Worm (Caenorhabditis elegans) whole organism, late embryonic: ENCODE measurements around the gene T22C8.6.

Source experiments
- C08G9.2 ChIP-seq: sonication (generic microtip); optimal IDR thresholded peaks from 2 replicates; lab custom pipeline; 2016; ENCODE audit warnings: mild to moderate bottlenecking, missing genetic modification characterization, moderate library complexity, missing compliant biosample characterization
- F13H6.1 ChIP-seq: sonication (generic microtip); optimal IDR thresholded peaks from 2 replicates; lab custom pipeline; 2016; ENCODE audit warnings: missing genetic modification characterization, missing compliant biosample characterization
- T23F11.4 ChIP-seq: fragments of 200-800 bp; sonication (Bioruptor generic); optimal IDR thresholded peaks from 2 replicates; lab custom pipeline; 2018; ENCODE audit warnings: mild to moderate bottlenecking, missing genetic modification characterization, missing compliant biosample characterization
- Y22D7AL.16 ChIP-seq: sonication (generic microtip); optimal IDR thresholded peaks from 2 replicates; lab custom pipeline; 2016; ENCODE audit warnings: missing genetic modification characterization, missing compliant biosample characterization
- ceh-14 ChIP-seq: sonication (generic microtip); optimal IDR thresholded peaks from 2 replicates; lab custom pipeline; 2016; ENCODE audit warnings: missing genotype, missing genetic modification characterization, missing compliant biosample characterization
- ceh-18 ChIP-seq: sonication (generic microtip); optimal IDR thresholded peaks from 2 replicates; lab custom pipeline; 2016; ENCODE audit warnings: missing genetic modification characterization, missing compliant biosample characterization
- ceh-19 ChIP-seq: fragments of 200-800 bp; sonication (Bioruptor generic); optimal IDR thresholded peaks from 2 replicates; lab custom pipeline; 2018; ENCODE audit warnings: mild to moderate bottlenecking, missing genetic modification characterization, missing compliant biosample characterization
- ceh-2 ChIP-seq: sonication (generic microtip); optimal IDR thresholded peaks from 2 replicates; lab custom pipeline; 2016; ENCODE audit warnings: missing genotype, missing genetic modification characterization, missing compliant biosample characterization
- ceh-22 ChIP-seq: sonication (generic microtip); optimal IDR thresholded peaks from 2 replicates; lab custom pipeline; 2017; ENCODE audit warnings: missing biosample characterization, missing genetic modification characterization
- ceh-30 ChIP-seq: fragments of 150-350 bp; optimal IDR thresholded peaks from 2 replicates; lab custom pipeline; 2014; ENCODE audit warnings: missing biosample characterization, missing genetic modification characterization
- ceh-34 ChIP-seq: sonication (generic microtip); optimal IDR thresholded peaks from 2 replicates; lab custom pipeline; 2016; ENCODE audit warnings: mild to moderate bottlenecking, missing genetic modification characterization, missing compliant biosample characterization
- ceh-48 ChIP-seq: sonication (generic microtip); optimal IDR thresholded peaks from 2 replicates; lab custom pipeline; 2016; ENCODE audit warnings: missing genetic modification characterization, inconsistent platforms, missing compliant biosample characterization
- ceh-9 ChIP-seq: sonication (generic microtip); optimal IDR thresholded peaks from 2 replicates; lab custom pipeline; 2016; ENCODE audit warnings: mild to moderate bottlenecking, missing genetic modification characterization, inconsistent platforms, missing compliant biosample characterization
- che-1 ChIP-seq: sonication (generic microtip); optimal IDR thresholded peaks from 2 replicates; lab custom pipeline; 2016; ENCODE audit warnings: mild to moderate bottlenecking, missing genetic modification characterization, missing compliant biosample characterization
- dmd-4 ChIP-seq: sonication (generic microtip); optimal IDR thresholded peaks from 2 replicates; lab custom pipeline; 2016; ENCODE audit warnings: borderline replicate concordance, missing genetic modification characterization, missing compliant biosample characterization
- eyg-1 ChIP-seq: sonication (generic microtip); optimal IDR thresholded peaks from 2 replicates; lab custom pipeline; 2016; ENCODE audit warnings: missing genotype, missing genetic modification characterization, missing compliant biosample characterization
- fax-1 ChIP-seq: sonication (generic microtip); optimal IDR thresholded peaks from 2 replicates; lab custom pipeline; 2016; ENCODE audit warnings: missing genotype, missing genetic modification characterization, missing compliant biosample characterization
- fkh-10 ChIP-seq: fragments of 150-350 bp; optimal IDR thresholded peaks from 2 replicates; lab custom pipeline; 2014; ENCODE audit warnings: missing biosample characterization, missing genetic modification reagents, missing genetic modification characterization
- fkh-6 ChIP-seq: sonication (generic microtip); optimal IDR thresholded peaks from 2 replicates; lab custom pipeline; 2016; ENCODE audit warnings: missing genetic modification characterization, missing compliant biosample characterization
- gmeb-2 ChIP-seq: sonication (generic microtip); optimal IDR thresholded peaks from 2 replicates; lab custom pipeline; 2016; ENCODE audit warnings: missing genetic modification characterization, inconsistent platforms, missing compliant biosample characterization
- hlh-13 ChIP-seq: fragments of 200-800 bp; sonication (Bioruptor generic); optimal IDR thresholded peaks from 2 replicates; lab custom pipeline; 2018; ENCODE audit warnings: mild to moderate bottlenecking, missing genetic modification characterization, missing compliant biosample characterization
- hlh-30 ChIP-seq: sonication (generic microtip); optimal IDR thresholded peaks from 2 replicates; lab custom pipeline; 2017; ENCODE audit warnings: antibody characterized with exemption, missing genetic modification characterization, missing compliant biosample characterization; ENCODE audit not compliant: insufficient read depth
- hlh-6 ChIP-seq: sonication (generic microtip); optimal IDR thresholded peaks from 2 replicates; lab custom pipeline; 2016; ENCODE audit warnings: missing genotype, missing genetic modification characterization, missing compliant biosample characterization
- nhr-11 ChIP-seq: fragments of 150-350 bp; optimal IDR thresholded peaks from 2 replicates; lab custom pipeline; 2014; ENCODE audit warnings: missing biosample characterization, missing genetic modification characterization
- npax-4 ChIP-seq: sonication (generic microtip); optimal IDR thresholded peaks from 2 replicates; lab custom pipeline; 2016; ENCODE audit warnings: missing genetic modification characterization, missing compliant biosample characterization
- pag-3 ChIP-seq: sonication (generic microtip); optimal IDR thresholded peaks from 2 replicates; lab custom pipeline; 2016; ENCODE audit warnings: missing compliant biosample characterization, missing genetic modification characterization, borderline replicate concordance
- pat-9 ChIP-seq: fragments of 200-800 bp; sonication (Bioruptor generic); optimal IDR thresholded peaks from 2 replicates; lab custom pipeline; 2018; ENCODE audit warnings: mild to moderate bottlenecking, missing genetic modification characterization, moderate library complexity, missing compliant biosample characterization
- pqm-1 ChIP-seq: sonication (generic microtip); optimal IDR thresholded peaks from 2 replicates; lab custom pipeline; 2016; ENCODE audit warnings: missing genetic modification characterization, missing compliant biosample characterization
- ref-2 ChIP-seq: sonication (generic microtip); optimal IDR thresholded peaks from 2 replicates; lab custom pipeline; 2016; ENCODE audit warnings: missing genetic modification characterization, missing compliant biosample characterization
- rnt-1 ChIP-seq: sonication (generic microtip); optimal IDR thresholded peaks from 2 replicates; lab custom pipeline; 2016; ENCODE audit warnings: missing genetic modification characterization, missing compliant biosample characterization
- sdc-2 ChIP-seq: sonication (generic microtip); optimal IDR thresholded peaks from 2 replicates; lab custom pipeline; 2016; ENCODE audit warnings: missing genotype, missing genetic modification characterization, missing compliant biosample characterization
- sox-4 ChIP-seq: sonication (generic microtip); optimal IDR thresholded peaks from 2 replicates; lab custom pipeline; 2017; ENCODE audit warnings: mild to moderate bottlenecking, missing genetic modification characterization, inconsistent platforms, missing compliant biosample characterization
- syd-9 ChIP-seq: sonication (generic microtip); optimal IDR thresholded peaks from 2 replicates; lab custom pipeline; 2016; ENCODE audit warnings: mild to moderate bottlenecking, missing genetic modification characterization, moderate library complexity, missing compliant biosample characterization
- tbx-2 ChIP-seq: sonication (generic microtip); optimal IDR thresholded peaks from 2 replicates; lab custom pipeline; 2016; ENCODE audit warnings: missing genetic modification characterization, missing compliant biosample characterization
- tbx-7 ChIP-seq: sonication (generic microtip); optimal IDR thresholded peaks from 2 replicates; lab custom pipeline; 2016; ENCODE audit warnings: missing genotype, missing genetic modification characterization, missing compliant biosample characterization
- unc-3 ChIP-seq, 2 experiments: fragments of 200-800 bp in 1 of 2; sonication (Bioruptor generic) in 1 of 2; sonication (generic microtip) in 1 of 2; conservative IDR thresholded peaks in 1 of 2; optimal IDR thresholded peaks in 1 of 2; 2 replicates each; pipeline versions ENCODE4 v1.3.6 to Lab custom; 2016 to 2022; ENCODE audit warnings: missing compliant biosample characterization in 2 of 2, missing genetic modification characterization in 2 of 2, missing genetic modification reagents in 1 of 2
- unc-86 ChIP-seq: sonication (generic microtip); optimal IDR thresholded peaks from 2 replicates; lab custom pipeline; 2016; ENCODE audit warnings: missing genetic modification characterization, missing compliant biosample characterization
- ztf-16 ChIP-seq: sonication (generic microtip); optimal IDR thresholded peaks from 2 replicates; lab custom pipeline; 2017; ENCODE audit warnings: missing genetic modification characterization, missing compliant biosample characterization

The T22C8.6 gene

DNA sequence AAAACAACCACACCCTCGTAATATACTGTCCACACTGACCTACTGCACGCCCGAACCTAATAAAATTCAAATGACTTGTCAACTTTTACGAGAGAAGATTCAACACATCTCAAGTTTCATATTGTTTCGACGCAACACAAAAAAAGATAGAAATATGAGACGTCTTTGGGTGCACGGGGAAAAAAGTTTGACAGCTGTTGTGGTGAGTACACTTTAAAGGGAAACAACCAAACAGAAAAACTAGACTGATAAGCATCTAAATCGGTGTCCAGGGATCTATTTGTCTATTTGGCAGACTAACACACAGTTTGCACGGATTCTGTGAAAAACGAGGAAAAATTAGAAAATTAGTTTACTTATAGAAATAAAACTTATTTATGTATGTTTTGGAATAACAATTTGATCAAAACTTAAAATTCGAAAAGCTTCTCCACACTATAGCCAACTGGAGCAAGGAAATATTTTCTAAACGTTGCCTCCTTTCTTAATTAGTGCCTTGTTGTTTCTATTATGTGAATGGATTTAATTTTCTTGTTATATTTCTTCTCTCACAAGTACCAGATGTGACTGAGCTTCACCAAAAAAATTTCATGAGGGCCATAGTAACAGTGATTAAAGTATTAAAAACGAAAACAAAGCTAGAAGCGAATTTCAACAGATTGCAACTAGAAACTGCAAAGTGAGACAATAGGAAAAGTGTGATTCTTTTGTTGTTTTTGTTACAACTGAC, 13.7 kb upstream of the T22C8.6 start:
- TF ChIP-seq dmd-4 (no peak), tbx-2 (no peak), ref-2 (tag; lab: Kevin White, UChicago) (no peak), pag-3 (tag; lab: Kevin White, UChicago) (no peak), fax-1 (tag; lab: Kevin White, UChicago) (no peak), ceh-34 (peak; percentile 33), T23F11.4 (no peak), hlh-30 (tag; lab: Kevin White, UChicago) (no peak)
- TF ChIP-seq, all 69 proteins: peak for 1

DNA sequence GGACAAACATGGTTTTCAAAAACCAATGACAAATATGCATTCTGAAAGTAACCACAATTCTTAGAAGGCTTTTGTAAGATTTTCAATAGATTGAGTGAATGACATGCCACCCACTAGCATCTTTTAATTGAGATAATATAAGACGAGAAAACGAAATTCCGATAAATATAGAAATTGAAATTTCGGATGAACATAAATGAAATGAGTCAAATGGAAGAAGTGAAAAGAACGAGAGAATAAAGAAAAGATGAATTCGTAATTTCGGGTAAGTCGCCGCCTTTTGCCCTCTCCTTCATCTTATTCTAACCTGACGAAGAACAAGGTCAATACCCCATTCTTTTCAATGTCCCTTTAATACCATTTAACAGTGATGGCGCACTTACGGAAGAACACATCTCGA, 12.3 kb upstream of the T22C8.6 start:
- TF ChIP-seq fkh-6 (tag; lab: Kevin White, UChicago) = no peak
- TF ChIP-seq ceh-2 = no peak
- TF ChIP-seq unc-86 (tag; lab: Kevin White, UChicago) = no peak
- TF ChIP-seq ceh-19 (GFP tag; lab: Kevin White, UChicago) = no peak
- TF ChIP-seq fax-1 (tag; lab: Kevin White, UChicago) = no peak
- TF ChIP-seq ceh-30 = no peak
- TF ChIP-seq che-1 (tag; lab: Kevin White, UChicago) = no peak
- no peak for TF ChIP-seq ceh-22 (tag; lab: Kevin White, UChicago)
- TF ChIP-seq unc-3 (GFP tag; conservative IDR thresholded peaks at IDR 0.05; lab: Robert Waterston, UW) = no peak
- no peak for TF ChIP-seq unc-3 (tag; optimal IDR thresholded peaks at IDR 0.05; lab: Kevin White, UChicago)

DNA sequence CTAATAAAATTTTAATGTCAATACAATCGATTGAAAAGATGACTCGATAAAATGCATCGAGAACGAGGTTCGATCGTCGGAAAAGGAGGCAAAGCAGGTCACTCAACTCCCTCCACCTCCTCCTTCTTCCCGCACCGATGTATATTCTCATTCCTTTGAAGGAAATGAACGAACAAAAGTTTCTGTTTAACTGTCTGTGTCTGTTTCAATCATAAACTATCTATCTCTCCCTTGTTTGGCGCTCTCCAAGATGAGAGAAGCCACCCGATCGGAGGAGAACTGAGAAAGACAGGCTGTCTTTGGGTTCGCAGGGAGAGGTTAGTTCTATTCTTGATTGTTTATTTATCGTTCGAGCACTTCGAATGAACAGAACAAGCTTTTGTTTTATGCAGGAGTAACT, 11.1 kb upstream of the T22C8.6 start, which contains the start of gene D2085.7:
D2085.7 (plus strand) TSS at position 251 of the 400 bp plus-strand sequence.
- TF ChIP-seq tbx-7 (tag; lab: Kevin White, UChicago) (no peak), ceh-14 (tag; lab: Kevin White, UChicago) (no peak), sox-4 (tag; lab: Kevin White, UChicago) (no peak), pat-9 (no peak), eyg-1 (tag; lab: Kevin White, UChicago) (no peak), npax-4 (tag; lab: Kevin White, UChicago) (no peak), ceh-9 (tag; lab: Kevin White, UChicago) (no peak), Y22D7AL.16 (tag; lab: Kevin White, UChicago) (no peak), hlh-13 (no peak), nhr-11 (tag; lab: Kevin White, UChicago) (no peak), rnt-1 (tag; lab: Kevin White, UChicago) (no peak), pqm-1 (tag; lab: Kevin White, UChicago) (no peak), C08G9.2 (tag; lab: Kevin White, UChicago) (no peak), ceh-48 (tag; lab: Kevin White, UChicago) (no peak)

- TF ChIP-seq ceh-14 (tag; lab: Kevin White, UChicago) (no peak), unc-3 (GFP tag; conservative IDR thresholded peaks at IDR 0.05; lab: Robert Waterston, UW) (no peak), unc-3 (tag; optimal IDR thresholded peaks at IDR 0.05; lab: Kevin White, UChicago) (no peak), syd-9 (tag; lab: Kevin White, UChicago) (no peak), nhr-11 (tag; lab: Kevin White, UChicago) (no peak), sdc-2 (tag; lab: Kevin White, UChicago) (no peak), ceh-34 (no peak), fkh-10 (GFP tag; lab: Kevin White, UChicago) (no peak), npax-4 (tag; lab: Kevin White, UChicago) (no peak)
Measured at ce11 chrII:8640503-8640902, 10.4 kb upstream of the T22C8.6 start.

DNA sequence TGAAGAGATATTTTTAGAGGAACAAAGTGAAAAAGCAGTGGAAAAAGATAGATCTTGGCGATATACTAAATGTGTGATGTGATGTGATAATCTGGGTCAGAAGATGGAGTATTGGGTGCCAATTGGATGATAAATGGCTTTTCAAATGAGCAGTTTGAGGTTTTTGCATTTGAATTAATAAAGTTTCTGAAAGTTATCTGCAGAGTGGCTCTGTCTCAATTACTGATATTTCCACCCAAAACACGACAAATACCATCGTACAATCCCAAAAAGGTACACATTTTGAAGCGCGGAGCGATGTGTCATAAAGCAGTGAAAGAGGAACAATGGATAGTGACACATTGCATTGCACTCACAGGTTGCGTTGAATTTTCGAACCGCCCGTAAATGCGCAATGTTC, 9.5 kb upstream of the T22C8.6 start:
- TF ChIP-seq hlh-13 = no peak
- no peak for TF ChIP-seq ceh-18
- no peak for TF ChIP-seq fax-1 (tag; lab: Kevin White, UChicago)
- TF ChIP-seq gmeb-2 (tag; lab: Kevin White, UChicago) = no peak
- no peak for TF ChIP-seq ztf-16 (tag; lab: Kevin White, UChicago)
- no peak for TF ChIP-seq hlh-6 (tag; lab: Kevin White, UChicago)
- TF ChIP-seq F13H6.1 = no peak
- no peak for TF ChIP-seq tbx-7 (tag; lab: Kevin White, UChicago)
- no peak for TF ChIP-seq pat-9
